Worm (Caenorhabditis elegans): ENCODE results near the gene C11D2.4.
A peak's percentile ranks its signal among the peaks of the same experiment; 100 is the strongest.

The C11D2.4 gene

ce11 chrIV:6156833-6157232 lies at the start of gene C11D2.4:
TSS of gene C11D2.4 (minus strand) at chrIV:6156960.
- TF ChIP-seq egl-27 (tag; optimal IDR thresholded peaks at IDR 0.05) (no peak), pha-4 (tag; optimal IDR thresholded peaks at IDR 0.05) (peak; percentile 53), nfya-1 (tag; optimal IDR thresholded peaks at IDR 0.05; ENCODE audit: insufficient read depth) (peak; percentile 54), elt-1 (tag; optimal IDR thresholded peaks at IDR 0.05) (no peak), daf-12 (tag; optimal IDR thresholded peaks at IDR 0.05) (no peak), nhr-23 (tag; optimal IDR thresholded peaks at IDR 0.05) (no peak), ztf-4 (tag; optimal IDR thresholded peaks at IDR 0.05) (no peak), ceh-16 (tag; optimal IDR thresholded peaks at IDR 0.05) (no peak), pqm-1 (tag; optimal IDR thresholded peaks at IDR 0.05) (no peak), ceh-82 (tag; optimal IDR thresholded peaks at IDR 0.05) (no peak), hmg-11 (tag; optimal IDR thresholded peaks at IDR 0.05) (peak; percentile 46), fkh-10 (GFP tag; optimal IDR thresholded peaks at IDR 0.05) (no peak), R02D3.7 (tag; optimal IDR thresholded peaks at IDR 0.05) (peak; percentile 13), mdl-1 (tag; optimal IDR thresholded peaks at IDR 0.05) (no peak), nhr-237 (tag; optimal IDR thresholded peaks at IDR 0.05) (no peak), jun-1 (tag; optimal IDR thresholded peaks at IDR 0.05) (no peak), unc-39 (tag; optimal IDR thresholded peaks at IDR 0.05) (no peak), nhr-43 (tag; optimal IDR thresholded peaks at IDR 0.05; ENCODE audit: poor library complexity, severe bottlenecking) (no peak), nhr-76 (tag; optimal IDR thresholded peaks at IDR 0.05) (no peak), tbx-2 (tag; optimal IDR thresholded peaks at IDR 0.05) (no peak), egl-5 (tag; optimal IDR thresholded peaks at IDR 0.05) (peak; percentile 6), elt-3 (tag; optimal IDR thresholded peaks at IDR 0.05) (no peak), lin-15B (tag; optimal IDR thresholded peaks at IDR 0.05) (peak; percentile 22), ztf-11 (tag; optimal IDR thresholded peaks at IDR 0.05) (no peak), zag-1 (tag; optimal IDR thresholded peaks at IDR 0.05) (no peak), elt-2 (tag; optimal IDR thresholded peaks at IDR 0.05) (no peak), sea-2 (GFP tag; optimal IDR thresholded peaks at IDR 0.05) (no peak), nhr-28 (tag; optimal IDR thresholded peaks at IDR 0.05) (no peak), aly-2 (tag; optimal IDR thresholded peaks at IDR 0.05) (no peak), fos-1 (tag; optimal IDR thresholded peaks at IDR 0.05) (no peak), ama-1 (optimal IDR thresholded peaks at IDR 0.05) (no peak), unc-62 (GFP tag; optimal IDR thresholded peaks at IDR 0.05) (no peak), skn-1 (tag; optimal IDR thresholded peaks at IDR 0.05) (peak; percentile 49), ceh-9 (tag; optimal IDR thresholded peaks at IDR 0.05) (no peak), nhr-11 (tag; optimal IDR thresholded peaks at IDR 0.05) (no peak), ceh-28 (tag; optimal IDR thresholded peaks at IDR 0.05) (no peak), eor-1 (tag; optimal IDR thresholded peaks at IDR 0.05) (no peak), nhr-25 (tag; optimal IDR thresholded peaks at IDR 0.05) (no peak), mml-1 (tag; optimal IDR thresholded peaks at IDR 0.05) (no peak), lsy-12 (tag; optimal IDR thresholded peaks at IDR 0.05) (no peak), lin-39 (tag; optimal IDR thresholded peaks at IDR 0.05) (no peak), nhr-67 (tag; optimal IDR thresholded peaks at IDR 0.05) (no peak), nhr-12 (tag; optimal IDR thresholded peaks at IDR 0.05) (no peak), ZK546.5 (tag; optimal IDR thresholded peaks at IDR 0.05) (no peak), fkh-2 (tag; optimal IDR thresholded peaks at IDR 0.05) (no peak), snpc-4 (tag; optimal IDR thresholded peaks at IDR 0.05) (peak; percentile 48), nhr-77 (tag; optimal IDR thresholded peaks at IDR 0.05) (no peak)

DNA sequence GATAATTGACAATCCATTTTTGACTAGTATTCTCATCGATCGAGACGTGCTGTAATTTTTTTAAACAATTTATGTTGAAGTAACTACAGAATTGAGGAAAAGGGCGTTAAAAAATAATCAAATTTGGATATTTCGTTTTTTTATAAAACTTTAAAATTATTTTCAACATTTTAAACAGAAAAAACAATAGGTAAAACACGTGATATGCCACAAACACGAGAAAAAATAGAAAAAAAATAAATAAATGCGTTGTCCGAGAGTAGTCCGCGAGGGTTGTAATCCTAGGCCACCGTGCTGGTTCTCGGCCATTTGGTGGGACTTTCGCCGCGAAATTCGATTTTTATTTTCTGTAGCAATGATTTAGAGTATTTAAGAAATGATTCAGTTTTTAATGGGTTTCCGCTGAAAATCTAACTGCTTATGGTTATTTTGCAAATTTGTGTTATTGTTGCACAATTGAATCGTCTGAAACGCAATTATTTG lies 49.6 kb upstream of the C11D2.4 start, which contains the start of gene C49A9.10:
TSS of gene C49A9.10 (minus strand) at position 51 of the 483 bp plus-strand sequence.
- peak; percentile 85 for TF ChIP-seq lin-15B (tag; optimal IDR thresholded peaks at IDR 0.05)
- no peak for TF ChIP-seq unc-39 (tag; optimal IDR thresholded peaks at IDR 0.05)
- TF ChIP-seq aly-2 (tag; optimal IDR thresholded peaks at IDR 0.05), result no peak
- TF ChIP-seq lsy-12 (tag; optimal IDR thresholded peaks at IDR 0.05), result peak; percentile 68
- TF ChIP-seq nhr-77 (tag; optimal IDR thresholded peaks at IDR 0.05), result no peak
- TF ChIP-seq ceh-82 (tag; optimal IDR thresholded peaks at IDR 0.05), result peak; percentile 35
- TF ChIP-seq elt-1 (tag; optimal IDR thresholded peaks at IDR 0.05), result no peak
- no peak for TF ChIP-seq ZK546.5 (tag; optimal IDR thresholded peaks at IDR 0.05)
- TF ChIP-seq pqm-1 (tag; optimal IDR thresholded peaks at IDR 0.05), result peak; percentile 54
- peak; percentile 93 for TF ChIP-seq pha-4 (tag; optimal IDR thresholded peaks at IDR 0.05)
- peak; percentile 42 for TF ChIP-seq fkh-10 (GFP tag; optimal IDR thresholded peaks at IDR 0.05)
- TF ChIP-seq nhr-25 (tag; optimal IDR thresholded peaks at IDR 0.05), result peak; percentile 26
- TF ChIP-seq nfya-1 (tag; optimal IDR thresholded peaks at IDR 0.05; ENCODE audit: insufficient read depth), result peak; percentile 76
- TF ChIP-seq nhr-43 (tag; optimal IDR thresholded peaks at IDR 0.05; ENCODE audit: poor library complexity, severe bottlenecking), result peak; percentile 97
- TF ChIP-seq ceh-28 (tag; optimal IDR thresholded peaks at IDR 0.05), result peak; percentile 58
- TF ChIP-seq snpc-4 (tag; optimal IDR thresholded peaks at IDR 0.05), result peak; percentile 80
- TF ChIP-seq mml-1 (tag; optimal IDR thresholded peaks at IDR 0.05), result no peak
- TF ChIP-seq lin-39 (tag; optimal IDR thresholded peaks at IDR 0.05), result peak; percentile 68
- peak; percentile 89 for TF ChIP-seq hmg-11 (tag; optimal IDR thresholded peaks at IDR 0.05)
- peak; percentile 13 for TF ChIP-seq egl-5 (tag; optimal IDR thresholded peaks at IDR 0.05)
- TF ChIP-seq tbx-2 (tag; optimal IDR thresholded peaks at IDR 0.05), result peak; percentile 36
- TF ChIP-seq elt-2 (tag; optimal IDR thresholded peaks at IDR 0.05), result peak; percentile 42
- no peak for TF ChIP-seq ztf-4 (tag; optimal IDR thresholded peaks at IDR 0.05)
- TF ChIP-seq skn-1 (tag; optimal IDR thresholded peaks at IDR 0.05), result peak; percentile 28

All from whole organism, L3 larva.